Fruit fly (Drosophila melanogaster): ENCODE results near the gene Nup153.

dm6 chrX:16583730-16584129 is 15.3 kb upstream of the Nup153 start:
- TF ChIP-seq Snoo (tag; optimal IDR thresholded peaks at IDR 0.05), result no peak
- no peak for TF ChIP-seq rn (GFP tag; IDR thresholded peaks at IDR 0.05)

Measured in whole organism, pupa.